Worm (Caenorhabditis elegans): ENCODE measurements around the gene srz-14.

The srz-14 gene

DNA sequence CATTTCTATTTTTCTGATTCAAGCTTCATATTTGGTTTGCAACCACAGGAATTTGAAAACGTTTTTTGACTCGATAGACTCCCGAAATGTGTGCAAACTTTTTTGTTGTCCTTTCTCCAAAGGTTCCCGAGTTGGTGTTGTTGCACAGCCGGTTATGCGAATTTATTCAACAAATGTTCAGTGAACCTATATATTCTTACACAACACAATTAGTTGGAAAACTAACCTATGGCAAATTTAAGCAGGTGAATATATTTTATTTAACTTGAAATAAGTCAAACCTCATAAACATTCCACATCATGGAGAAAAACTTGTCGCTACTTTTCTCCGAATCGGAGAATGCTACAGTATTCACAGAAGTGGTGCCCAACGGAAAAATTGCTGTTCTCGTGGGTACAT is at the start of gene srz-14:
srz-14 (plus strand) TSS at position 301 of the 400 bp plus-strand sequence.
- TF ChIP-seq unc-55 (GFP tag; optimal IDR thresholded peaks at IDR 0.05) (no peak), nhr-12 (tag; optimal IDR thresholded peaks at IDR 0.05) (no peak), nhr-237 (tag; optimal IDR thresholded peaks at IDR 0.05) (no peak), snpc-4 (tag; optimal IDR thresholded peaks at IDR 0.05) (no peak), nhr-129 (tag; optimal IDR thresholded peaks at IDR 0.05) (no peak), nhr-77 (tag; optimal IDR thresholded peaks at IDR 0.05) (no peak), Y55F3AM.14 (GFP tag; optimal IDR thresholded peaks at IDR 0.05) (no peak), blmp-1 (tag; optimal IDR thresholded peaks at IDR 0.05; ENCODE audit: insufficient read depth) (no peak), unc-62 (GFP tag; optimal IDR thresholded peaks at IDR 0.05) (no peak), gmeb-1 (tag; optimal IDR thresholded peaks at IDR 0.05) (no peak), lin-13 (GFP tag; optimal IDR thresholded peaks at IDR 0.05) (no peak)

ce11 chrV:16137043-16137442 is 46.4 kb upstream of the srz-14 start, which contains the start of gene F44G3.7:
TSS of gene F44G3.7 (minus strand) at chrV:16137143.
- no peak for TF ChIP-seq fos-1 (tag; optimal IDR thresholded peaks at IDR 0.05)
- no peak for TF ChIP-seq Y55F3AM.14 (GFP tag; optimal IDR thresholded peaks at IDR 0.05)
- TF ChIP-seq R02D3.7 (tag; optimal IDR thresholded peaks at IDR 0.05): no peak
- TF ChIP-seq ama-1 (optimal IDR thresholded peaks at IDR 0.05): no peak
- no peak for TF ChIP-seq ztf-11 (tag; optimal IDR thresholded peaks at IDR 0.05)
- no peak for TF ChIP-seq nhr-11 (tag; optimal IDR thresholded peaks at IDR 0.05)
- no peak for TF ChIP-seq aly-2 (tag; optimal IDR thresholded peaks at IDR 0.05)
- no peak for TF ChIP-seq nhr-6 (tag; optimal IDR thresholded peaks at IDR 0.05)

ce11 chrV:16139529-16139928 is 43.9 kb upstream of the srz-14 start, which contains the start of gene clc-11:
TSS of gene clc-11 (minus strand) at chrV:16139629.
- no peak for TF ChIP-seq peb-1 (tag; optimal IDR thresholded peaks at IDR 0.05)
- TF ChIP-seq fos-1 (tag; optimal IDR thresholded peaks at IDR 0.05): peak; percentile 31

DNA sequence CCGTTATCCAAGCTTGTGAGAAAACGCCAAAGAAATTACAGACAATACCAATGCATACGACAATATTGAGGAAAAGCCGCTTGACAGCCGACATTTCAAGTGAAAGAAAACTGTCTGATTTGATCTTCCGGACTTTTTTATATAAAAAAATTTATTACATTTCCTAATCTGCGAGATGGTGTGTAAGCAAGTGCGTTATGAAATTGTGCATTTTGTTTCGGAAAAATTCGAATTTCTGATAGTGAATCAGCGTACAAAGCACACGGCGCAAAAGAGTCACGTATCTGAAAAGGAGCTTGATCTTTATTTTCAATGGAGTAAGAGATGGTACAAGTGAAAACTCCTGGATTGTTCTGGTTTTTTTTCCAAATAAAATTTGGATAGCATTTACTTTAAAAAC is 42.4 kb upstream of the srz-14 start, which contains the start of gene clc-32:
clc-32 (minus strand) TSS at position 101 of the 400 bp plus-strand sequence.
- no peak for TF ChIP-seq lsy-2 (tag; optimal IDR thresholded peaks at IDR 0.05)
- TF ChIP-seq lin-13 (GFP tag; optimal IDR thresholded peaks at IDR 0.05): no peak
- TF ChIP-seq fos-1 (tag; optimal IDR thresholded peaks at IDR 0.05): no peak
- TF ChIP-seq F13H6.1 (tag; optimal IDR thresholded peaks at IDR 0.05): no peak
- TF ChIP-seq unc-62 (GFP tag; optimal IDR thresholded peaks at IDR 0.05): no peak
- TF ChIP-seq ztf-1 (GFP tag; conservative IDR thresholded peaks at IDR 0.05): no peak
- TF ChIP-seq nhr-12 (tag; optimal IDR thresholded peaks at IDR 0.05): no peak
- TF ChIP-seq blmp-1 (tag; optimal IDR thresholded peaks at IDR 0.05; ENCODE audit: insufficient read depth): no peak
- TF ChIP-seq nhr-11 (tag; optimal IDR thresholded peaks at IDR 0.05): no peak
- TF ChIP-seq lin-11 (tag; optimal IDR thresholded peaks at IDR 0.05): no peak
- TF ChIP-seq mbf-1 (tag; optimal IDR thresholded peaks at IDR 0.05): no peak
- TF ChIP-seq nhr-25 (tag; optimal IDR thresholded peaks at IDR 0.05): no peak
- no peak for TF ChIP-seq elt-1 (tag; optimal IDR thresholded peaks at IDR 0.05)
- TF ChIP-seq ztf-11 (tag; optimal IDR thresholded peaks at IDR 0.05): no peak
- TF ChIP-seq aly-2 (tag; optimal IDR thresholded peaks at IDR 0.05): no peak
- no peak for TF ChIP-seq egl-27 (tag; optimal IDR thresholded peaks at IDR 0.05)
- no peak for TF ChIP-seq nhr-6 (tag; optimal IDR thresholded peaks at IDR 0.05)
- TF ChIP-seq ceh-82 (tag; optimal IDR thresholded peaks at IDR 0.05): no peak
- TF ChIP-seq nhr-23 (tag; optimal IDR thresholded peaks at IDR 0.05): no peak
- TF ChIP-seq skn-1 (tag; optimal IDR thresholded peaks at IDR 0.05): no peak

DNA sequence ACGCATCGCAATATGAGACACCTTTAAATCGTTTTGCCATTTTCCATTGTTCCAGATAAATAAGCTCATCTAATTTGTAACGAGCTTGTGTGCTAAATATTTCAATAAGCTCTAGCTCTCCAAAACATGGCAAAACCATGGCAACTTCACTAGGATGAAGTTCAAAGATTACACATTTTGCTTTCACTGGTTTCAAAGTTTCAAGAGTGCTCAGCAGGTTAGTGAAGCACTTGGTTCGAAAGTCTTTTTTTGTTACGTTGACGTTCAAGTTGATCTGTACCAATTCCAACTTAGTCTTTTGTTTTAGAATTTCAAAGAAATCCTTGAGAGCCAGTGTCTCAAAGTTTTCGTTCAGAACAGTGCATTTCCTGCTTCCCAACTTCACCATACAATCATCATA is 41.1 kb upstream of the srz-14 start, which contains the start of gene fbxa-18:
fbxa-18 (plus strand) TSS at position 301 of the 400 bp plus-strand sequence.
- no peak for TF ChIP-seq peb-1 (tag; optimal IDR thresholded peaks at IDR 0.05)
- no peak for TF ChIP-seq unc-62 (GFP tag; optimal IDR thresholded peaks at IDR 0.05)
- no peak for TF ChIP-seq mdl-1 (tag; optimal IDR thresholded peaks at IDR 0.05)
- TF ChIP-seq ztf-1 (GFP tag; conservative IDR thresholded peaks at IDR 0.05): no peak
- no peak for TF ChIP-seq sem-4 (tag; optimal IDR thresholded peaks at IDR 0.05)
- no peak for TF ChIP-seq blmp-1 (tag; optimal IDR thresholded peaks at IDR 0.05; ENCODE audit: insufficient read depth)
- TF ChIP-seq lsy-2 (tag; optimal IDR thresholded peaks at IDR 0.05): no peak
- no peak for TF ChIP-seq R02D3.7 (tag; optimal IDR thresholded peaks at IDR 0.05)
- no peak for TF ChIP-seq snpc-4 (tag; optimal IDR thresholded peaks at IDR 0.05)
- no peak for TF ChIP-seq sma-3 (GFP tag; optimal IDR thresholded peaks at IDR 0.05)
- no peak for TF ChIP-seq nhr-10 (tag; optimal IDR thresholded peaks at IDR 0.05)
- TF ChIP-seq aly-2 (tag; optimal IDR thresholded peaks at IDR 0.05): no peak
- TF ChIP-seq ZK546.5 (tag; optimal IDR thresholded peaks at IDR 0.05): no peak
- TF ChIP-seq nhr-77 (tag; optimal IDR thresholded peaks at IDR 0.05): no peak
- no peak for TF ChIP-seq egl-27 (tag; optimal IDR thresholded peaks at IDR 0.05)
- no peak for TF ChIP-seq nhr-6 (tag; optimal IDR thresholded peaks at IDR 0.05)
- no peak for TF ChIP-seq unc-39 (tag; optimal IDR thresholded peaks at IDR 0.05)
- TF ChIP-seq nhr-237 (tag; optimal IDR thresholded peaks at IDR 0.05): no peak
